Worm (Caenorhabditis elegans) whole organism, young adult: ENCODE results near the gene oac-50.

Experiments
- F57A8.1 ChIP-seq: fragments of 200-800 bp; sonication (Bioruptor generic); optimal IDR thresholded peaks from 2 replicates; lab custom pipeline; 2018; ENCODE audit warnings: mild to moderate bottlenecking, missing genetic modification characterization, moderate library complexity, missing compliant biosample characterization
- athp-1 ChIP-seq: sonication (generic microtip); optimal IDR thresholded peaks from 2 replicates; lab custom pipeline; 2017; ENCODE audit warnings: mild to moderate bottlenecking, missing genetic modification characterization, missing compliant biosample characterization
- nfya-2 ChIP-seq: fragments of 200-800 bp; sonication (Bioruptor generic); IDR thresholded peaks from 2 replicates; pipeline ENCODE4 v1.3.6; 2022; ENCODE audit warnings: missing genetic modification reagents, missing genetic modification characterization, missing compliant biosample characterization

ce11 chrV:9062341-9062740 is 11.0 kb downstream of the oac-50 start, which contains the start of gene C25E10.12:
- TF ChIP-seq nfya-2 (no peak), F57A8.1 (GFP tag; lab: Kevin White, UChicago) (no peak), athp-1 (no peak)
